Worm (Caenorhabditis elegans) whole organism, young adult: Measurements from ENCODE around the gene F52B11.5.
A peak's percentile ranks its signal among the peaks of the same experiment; 100 is the strongest.

Source experiments
- D2030.7 ChIP-seq: fragments of 200-800 bp; sonication (Bioruptor generic); IDR thresholded peaks from 2 replicates; pipeline ENCODE4 v1.3.6; 2022; ENCODE audit warnings: missing genetic modification reagents, missing genetic modification characterization, missing compliant biosample characterization
- F10E7.11 ChIP-seq: sonication (generic microtip); optimal IDR thresholded peaks from 2 replicates; lab custom pipeline; 2017; ENCODE audit warnings: mild to moderate bottlenecking, missing genetic modification characterization, moderate library complexity, missing compliant biosample characterization
- F55B11.4 ChIP-seq: sonication (generic microtip); optimal IDR thresholded peaks from 2 replicates; lab custom pipeline; 2016; ENCODE audit warnings: missing compliant biosample characterization, missing genetic modification characterization, borderline replicate concordance; ENCODE audit not compliant: insufficient read depth
- attf-5 ChIP-seq: fragments of 200-800 bp; sonication (Bioruptor generic); optimal IDR thresholded peaks from 2 replicates; lab custom pipeline; 2018; ENCODE audit warnings: mild to moderate bottlenecking, missing genetic modification characterization, missing compliant biosample characterization
- bed-2 ChIP-seq: fragments of 200-800 bp; sonication (Bioruptor generic); IDR thresholded peaks from 2 replicates; pipeline ENCODE4 v1.3.6; 2022; ENCODE audit warnings: missing genetic modification reagents, missing genetic modification characterization, missing compliant biosample characterization
- cebp-2 ChIP-seq: fragments of 200-800 bp; sonication (Bioruptor generic); IDR thresholded peaks from 2 replicates; pipeline ENCODE4 v1.3.6; 2022; ENCODE audit warnings: missing genetic modification characterization, missing compliant biosample characterization
- ceh-40 ChIP-seq: fragments of 200-800 bp; sonication (Bioruptor generic); IDR thresholded peaks from 2 replicates; pipeline ENCODE4 v1.3.6; 2022; ENCODE audit warnings: missing genetic modification characterization, missing compliant biosample characterization
- ceh-58 ChIP-seq: fragments of 200-800 bp; sonication (Bioruptor generic); IDR thresholded peaks from 2 replicates; pipeline ENCODE4 v1.3.6; 2022; ENCODE audit warnings: missing genetic modification characterization, missing compliant biosample characterization
- efl-1 ChIP-seq: fragments of 150-350 bp; optimal IDR thresholded peaks from 2 replicates; lab custom pipeline; 2014; ENCODE audit warnings: missing biosample characterization, missing genetic modification reagents, missing genetic modification characterization
- ets-4 ChIP-seq: fragments of 200-800 bp; sonication (Bioruptor generic); optimal IDR thresholded peaks from 2 replicates; lab custom pipeline; 2018; ENCODE audit warnings: mild to moderate bottlenecking, missing genetic modification characterization, missing compliant biosample characterization
- hlh-12 ChIP-seq: sonication (generic microtip); optimal IDR thresholded peaks from 2 replicates; lab custom pipeline; 2016; ENCODE audit warnings: missing genetic modification characterization, missing compliant biosample characterization
- hmg-1.2 ChIP-seq: fragments of 200-800 bp; sonication (Bioruptor generic); IDR thresholded peaks from 2 replicates; pipeline ENCODE4 v1.3.6; 2022; ENCODE audit warnings: missing genetic modification reagents, missing genetic modification characterization, missing compliant biosample characterization
- let-526 ChIP-seq: fragments of 200-800 bp; sonication (Bioruptor generic); IDR thresholded peaks from 2 replicates; pipeline ENCODE4 v1.3.6; 2022; ENCODE audit warnings: missing genetic modification reagents, missing genetic modification characterization, missing compliant biosample characterization
- madf-6 ChIP-seq: fragments of 200-800 bp; sonication (Bioruptor generic); IDR thresholded peaks from 2 replicates; pipeline ENCODE4 v1.3.6; 2022; ENCODE audit warnings: missing genetic modification reagents, missing genetic modification characterization, missing compliant biosample characterization
- nfyb-1 ChIP-seq: fragments of 200-800 bp; sonication (Bioruptor generic); IDR thresholded peaks from 2 replicates; pipeline ENCODE4 v1.3.6; 2022; ENCODE audit warnings: missing genetic modification reagents, missing genetic modification characterization, missing compliant biosample characterization
- pha-4 ChIP-seq: fragments of 150-350 bp; sonication (generic microtip); optimal IDR thresholded peaks from 2 replicates; lab custom pipeline; 2014; ENCODE audit warnings: missing biosample characterization, missing genetic modification reagents, missing genetic modification characterization
- rcor-1 ChIP-seq: fragments of 200-800 bp; sonication (Bioruptor generic); IDR thresholded peaks from 2 replicates; pipeline ENCODE4 v1.3.6; 2022; ENCODE audit warnings: missing genetic modification reagents, missing genetic modification characterization, missing compliant biosample characterization
- snpc-4 ChIP-seq, 5 experiments: fragments of 150-350 bp in 1 of 5; sonication (generic microtip) in 4 of 5; optimal IDR thresholded peaks; 2 replicates each; lab custom pipeline; 2014 to 2018; ENCODE audit warnings: missing genetic modification characterization in 5 of 5, missing biosample characterization in 3 of 5, antibody characterized with exemption in 2 of 5, mild to moderate bottlenecking in 2 of 5, missing compliant biosample characterization in 2 of 5, missing genotype in 2 of 5, moderate library complexity in 2 of 5, missing genetic modification reagents in 1 of 5
- somi-1 ChIP-seq: fragments of 200-800 bp; sonication (Bioruptor generic); optimal IDR thresholded peaks from 2 replicates; lab custom pipeline; 2018; ENCODE audit warnings: mild to moderate bottlenecking, missing genetic modification characterization, missing compliant biosample characterization
- ztf-22 ChIP-seq: fragments of 200-800 bp; sonication (Bioruptor generic); optimal IDR thresholded peaks from 2 replicates; lab custom pipeline; 2018; ENCODE audit warnings: mild to moderate bottlenecking, missing genetic modification characterization, moderate library complexity, missing compliant biosample characterization
- ztf-6 ChIP-seq: fragments of 200-800 bp; sonication (Bioruptor generic); IDR thresholded peaks from 2 replicates; pipeline ENCODE4 v1.3.6; 2022; ENCODE audit warnings: missing genetic modification reagents, missing genetic modification characterization, missing compliant biosample characterization

Gene F52B11.5

DNA sequence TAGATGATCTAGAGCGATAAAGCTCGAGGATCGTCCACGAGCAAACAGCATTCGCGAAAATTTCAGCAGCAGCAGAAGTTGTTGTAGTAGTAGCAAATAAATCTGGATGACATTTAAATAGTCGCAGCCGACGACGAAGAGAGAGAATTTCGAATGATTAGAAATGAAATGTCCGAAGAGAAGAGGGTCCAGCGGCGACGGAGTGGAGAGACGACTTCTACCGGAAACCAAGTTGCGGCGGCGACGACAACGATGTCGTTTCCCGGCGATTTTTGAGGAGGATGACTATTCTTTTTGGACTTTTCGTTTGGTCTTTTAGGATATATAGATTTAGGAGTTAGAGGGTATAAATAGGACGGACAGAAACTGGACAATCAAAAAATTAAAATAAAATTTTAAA lies 36.6 kb downstream of the F52B11.5 start:
- no peak for TF ChIP-seq ceh-58 (GFP tag; lab: Robert Waterston, UW)
- TF ChIP-seq pha-4 (tag; lab: Kevin White, UChicago), result no peak
- no peak for TF ChIP-seq nfyb-1
- no peak for TF ChIP-seq efl-1 (GFP tag; lab: Kevin White, UChicago)
- TF ChIP-seq ceh-40 (GFP tag; lab: Robert Waterston, UW), result no peak
- 0 out of 2 replicates have a peak, but pooled peaks have one; percentile 50 for TF ChIP-seq cebp-2
- no peak for TF ChIP-seq ets-4 (GFP tag; lab: Kevin White, UChicago)
- TF ChIP-seq hlh-12 (tag; lab: Kevin White, UChicago), result no peak

DNA sequence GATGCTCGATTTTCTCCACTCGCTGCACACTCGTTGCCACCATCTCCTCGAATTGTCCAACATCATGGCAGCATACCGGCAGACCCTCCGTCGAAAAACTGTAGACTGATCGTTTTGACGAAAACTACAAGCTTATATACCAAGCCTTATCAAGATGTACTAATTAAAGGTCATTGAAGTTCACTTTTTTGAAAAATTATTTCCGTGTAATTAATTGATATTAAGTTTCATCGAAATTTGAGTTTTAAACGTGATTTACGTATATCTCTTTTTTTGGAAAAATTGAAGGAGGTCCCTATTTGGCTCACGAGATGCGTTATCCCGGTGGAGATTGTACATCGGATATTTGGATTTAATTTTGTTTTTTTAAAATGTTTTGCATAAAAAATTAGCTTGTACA lies 42.4 kb downstream of the F52B11.5 start, which contains the start of gene Y37A1B.4:
Gene Y37A1B.4 (minus strand): TSS at position 101 of the 400 bp plus-strand sequence.
- no peak for TF ChIP-seq rcor-1
- no peak for TF ChIP-seq nfyb-1
- no peak for TF ChIP-seq attf-5
- peak; percentile 23; the same call in 1 of the 2 replicates for TF ChIP-seq madf-6 (GFP tag; lab: Robert Waterston, UW)
- no peak for TF ChIP-seq hmg-1.2 (GFP tag; lab: Robert Waterston, UW)
- TF ChIP-seq let-526 (GFP tag; lab: Robert Waterston, UW), result no peak
- TF ChIP-seq somi-1 (GFP tag; lab: Kevin White, UChicago), result no peak
- no peak for TF ChIP-seq snpc-4 (GFP tag; optimal IDR thresholded peaks at IDR 0.05; lab: Kevin White, UChicago)
- peak in 1 of 4 experiments; percentile 74 for TF ChIP-seq snpc-4 (tag; optimal IDR thresholded peaks at IDR 0.05; lab: Kevin White, UChicago)
- TF ChIP-seq F10E7.11 (tag; lab: Kevin White, UChicago), result no peak
- no peak for TF ChIP-seq D2030.7 (GFP tag; lab: Robert Waterston, UW)
- no peak for TF ChIP-seq ztf-6 (GFP tag; lab: Robert Waterston, UW)
- TF ChIP-seq bed-2 (GFP tag; lab: Robert Waterston, UW), result no peak
- TF ChIP-seq F55B11.4 (tag; lab: Kevin White, UChicago), result no peak
- TF ChIP-seq ztf-22, result no peak
